Fruit fly (Drosophila melanogaster): ENCODE results near the gene kairos.

DNA sequence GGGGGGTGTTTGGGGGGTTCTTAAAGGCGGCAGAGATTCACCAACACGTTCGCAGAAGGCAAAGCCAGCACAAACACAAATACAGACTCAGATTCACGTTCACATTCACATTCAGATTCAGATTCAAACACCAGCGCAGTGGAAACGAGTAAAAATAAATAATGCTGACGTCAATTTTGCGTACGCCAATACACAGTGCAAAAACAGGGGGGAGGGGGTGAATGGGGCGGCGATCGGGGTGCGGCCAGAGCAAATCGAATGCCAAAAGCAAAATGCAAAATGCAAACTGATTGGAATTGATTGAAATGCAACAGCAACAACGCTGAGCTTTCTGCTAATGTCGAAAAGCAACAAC, 12.6 kb upstream of the kairos start:
- no peak for TF ChIP-seq Dfd (GFP tag; optimal IDR thresholded peaks at IDR 0.05)
- no peak for TF ChIP-seq fru (GFP tag; optimal IDR thresholded peaks at IDR 0.05)
- TF ChIP-seq Jra (GFP tag; optimal IDR thresholded peaks at IDR 0.05): no peak
- no peak for TF ChIP-seq h (GFP tag; optimal IDR thresholded peaks at IDR 0.05)
- TF ChIP-seq dsf (GFP tag; optimal IDR thresholded peaks at IDR 0.05; ENCODE audit: borderline replicate concordance): no peak
- no peak for TF ChIP-seq CrebA (GFP tag; optimal IDR thresholded peaks at IDR 0.05; ENCODE audit: borderline replicate concordance)
- TF ChIP-seq N (GFP tag; optimal IDR thresholded peaks at IDR 0.05): no peak
- no peak for TF ChIP-seq ey (GFP tag; optimal IDR thresholded peaks at IDR 0.05)

Data from whole organism, wandering third instar larva.